Fruit fly (Drosophila melanogaster): ENCODE data around the gene CG13856.

Gene CG13856

dm6 chr3R:22358810-22359209 lies 43.6 kb upstream of the CG13856 start (continued):
- peak; percentile 82 for TF ChIP-seq CG14441 (GFP tag; IDR thresholded peaks at IDR 0.05)
- TF ChIP-seq pros (GFP tag; optimal IDR thresholded peaks at IDR 0.05): no peak
- peak; percentile 61 for TF ChIP-seq tio (GFP tag; optimal IDR thresholded peaks at IDR 0.05)
- TF ChIP-seq sd (tag; optimal IDR thresholded peaks at IDR 0.05): peak; percentile 20
- peak; percentile 72 for TF ChIP-seq CG18599 (GFP tag; optimal IDR thresholded peaks at IDR 0.05)
- no peak; the same call in 1 of the 2 replicates for TF ChIP-seq CG32767 (GFP tag; IDR thresholded peaks at IDR 0.05)
- TF ChIP-seq HmgD (GFP tag; optimal IDR thresholded peaks at IDR 0.05): peak; percentile 20
- peak; percentile 55 for TF ChIP-seq CG6272 (GFP tag; IDR thresholded peaks at IDR 0.05)
- TF ChIP-seq CG12236 (GFP tag; optimal IDR thresholded peaks at IDR 0.05): peak; percentile 66
- no peak for TF ChIP-seq klu (GFP tag; IDR thresholded peaks at IDR 0.05)
- no peak for TF ChIP-seq CG6765 (GFP tag; optimal IDR thresholded peaks at IDR 0.05)
- TF ChIP-seq zfh2 (GFP tag; optimal IDR thresholded peaks at IDR 0.05): no peak
- no peak for TF ChIP-seq CG4282 (GFP tag; optimal IDR thresholded peaks at IDR 0.05)
- peak; percentile 72 for TF ChIP-seq CG13424 (tag; optimal IDR thresholded peaks at IDR 0.05)

DNA sequence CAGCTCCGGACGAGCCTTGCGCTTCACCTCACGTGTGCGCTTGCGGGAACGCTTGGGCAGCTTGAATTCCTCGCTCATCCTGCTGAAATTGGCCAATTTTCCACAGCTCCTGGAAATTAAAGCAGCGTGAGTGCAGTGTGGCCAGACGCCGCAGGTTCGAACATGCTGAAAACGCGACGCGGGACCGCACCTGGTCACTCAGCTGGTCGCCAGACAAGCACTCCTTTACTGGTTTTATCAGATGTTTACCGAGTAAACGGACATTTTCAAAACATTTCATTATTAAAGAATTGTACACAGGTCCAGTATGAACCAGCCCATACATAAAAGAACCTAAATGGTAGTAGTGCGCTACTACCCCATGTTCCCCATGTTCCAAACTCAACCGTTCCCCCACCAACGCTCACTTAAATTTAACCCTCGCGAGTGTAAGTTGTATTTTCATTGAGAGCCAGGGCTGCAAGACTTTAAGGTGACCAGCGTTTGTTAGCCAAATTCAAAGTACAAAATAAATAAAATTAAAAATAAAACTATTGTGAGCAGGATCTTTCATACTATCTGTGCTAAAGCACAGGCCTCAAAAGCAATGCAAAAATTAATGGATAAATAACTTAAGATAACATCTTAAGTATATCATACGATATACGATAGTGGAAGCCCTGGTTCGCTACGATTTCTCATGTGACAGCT lies 40.1 kb upstream of the CG13856 start, which contains the start of the genes JMJD6, CG7071 and Muted:
JMJD6 (minus strand) TSS at position 154 of the 690 bp plus-strand sequence.
CG7071 (plus strand) TSS at position 403 of the 690 bp plus-strand sequence.
Muted (plus strand) TSS at position 403 of the 690 bp plus-strand sequence.
- TF ChIP-seq CG17186 (GFP tag; optimal IDR thresholded peaks at IDR 0.05) (peak; percentile 60), tgo (GFP tag; IDR thresholded peaks at IDR 0.05) (peak; percentile 87), al (GFP tag; IDR thresholded peaks at IDR 0.05) (peak; percentile 92), pho (GFP tag; optimal IDR thresholded peaks at IDR 0.05) (peak; percentile 91), lab (GFP tag; optimal IDR thresholded peaks at IDR 0.05) (peak; percentile 95), fd96Cb (tag; optimal IDR thresholded peaks at IDR 0.05) (peak; percentile 79), Jarid2 (GFP tag; optimal IDR thresholded peaks at IDR 0.05) (peak; percentile 41), Doc2 (GFP tag; IDR thresholded peaks at IDR 0.05) (peak; percentile 18; the same call in 1 of the 2 replicates), CG31441 (GFP tag; IDR thresholded peaks at IDR 0.05) (peak; percentile 87), CG3838 (GFP tag; optimal IDR thresholded peaks at IDR 0.05) (peak; percentile 86), CG12155 (GFP tag; optimal IDR thresholded peaks at IDR 0.05) (peak; percentile 93), CG4854 (GFP tag; optimal IDR thresholded peaks at IDR 0.05) (peak; percentile 92), Kr (GFP tag; optimal IDR thresholded peaks at IDR 0.05) (no peak), CG10366 (GFP tag; IDR thresholded peaks at IDR 0.05) (peak; percentile 91), croc (GFP tag; conservative IDR thresholded peaks at IDR 0.05) (peak; percentile 86), CG2678 (tag; optimal IDR thresholded peaks at IDR 0.05) (peak; percentile 92), slou (GFP tag; optimal IDR thresholded peaks at IDR 0.05) (peak; percentile 88), pnt (GFP tag; optimal IDR thresholded peaks at IDR 0.05) (peak; percentile 89), CkIIα-i1 (GFP tag; IDR thresholded peaks at IDR 0.05) (no peak), CG6813 (GFP tag; optimal IDR thresholded peaks at IDR 0.05) (peak; percentile 32), Abd-B (GFP tag; optimal IDR thresholded peaks at IDR 0.05) (peak; percentile 92), esg (GFP tag; conservative IDR thresholded peaks at IDR 0.05) (peak; percentile 85), dan (GFP tag; IDR thresholded peaks at IDR 0.05) (peak; percentile 71), twi (tag; optimal IDR thresholded peaks at IDR 0.05) (peak; percentile 77), tio (GFP tag; optimal IDR thresholded peaks at IDR 0.05) (peak; percentile 86), CG7271 (tag; optimal IDR thresholded peaks at IDR 0.05) (peak; percentile 69), CG14441 (GFP tag; IDR thresholded peaks at IDR 0.05) (peak; percentile 92), B-H1 (GFP tag; IDR thresholded peaks at IDR 0.05) (peak; percentile 86), Xrp1 (GFP tag; IDR thresholded peaks at IDR 0.05) (peak; percentile 94), CG4730 (GFP tag; IDR thresholded peaks at IDR 0.05) (peak; percentile 87), CG4404 (GFP tag; IDR thresholded peaks at IDR 0.05) (peak; percentile 91), danr (GFP tag; IDR thresholded peaks at IDR 0.05) (peak; percentile 84), CG3726 (GFP tag; IDR thresholded peaks at IDR 0.05) (peak; percentile 84; the same call in 2 of the 3 replicates), Tbp (GFP tag; optimal IDR thresholded peaks at IDR 0.05) (peak; percentile 42), ind (GFP tag; optimal IDR thresholded peaks at IDR 0.05) (peak; percentile 93), CG17359 (tag; optimal IDR thresholded peaks at IDR 0.05) (peak; percentile 90), Atf6 (GFP tag; IDR thresholded peaks at IDR 0.05) (peak; percentile 90)
